Worm (Caenorhabditis elegans) whole organism, L3 larva: ENCODE data around the gene F02C9.1.

Source experiments
- R02D3.7 ChIP-seq: fragments of 150-350 bp; optimal IDR thresholded peaks from 2 replicates; lab custom pipeline; 2014; ENCODE audit warnings: missing biosample characterization, missing genetic modification characterization
- ZK546.5 ChIP-seq: sonication (generic microtip); optimal IDR thresholded peaks from 2 replicates; lab custom pipeline; 2017; ENCODE audit warnings: missing biosample characterization, missing genetic modification characterization
- aly-2 ChIP-seq: fragments of 150-350 bp; optimal IDR thresholded peaks from 2 replicates; lab custom pipeline; 2014; ENCODE audit warnings: missing biosample characterization, missing genetic modification characterization
- ama-1 ChIP-seq: fragments of 150-350 bp; optimal IDR thresholded peaks from 2 replicates; lab custom pipeline; 2018
- ceh-16 ChIP-seq: sonication (generic microtip); optimal IDR thresholded peaks from 2 replicates; lab custom pipeline; 2017; ENCODE audit warnings: missing biosample characterization, missing genetic modification characterization
- ceh-28 ChIP-seq: fragments of 150-350 bp; optimal IDR thresholded peaks from 2 replicates; lab custom pipeline; 2014; ENCODE audit warnings: missing biosample characterization, missing genetic modification reagents, missing genetic modification characterization
- ceh-82 ChIP-seq: fragments of 150-350 bp; optimal IDR thresholded peaks from 2 replicates; lab custom pipeline; 2014; ENCODE audit warnings: missing biosample characterization, missing genetic modification characterization
- ceh-9 ChIP-seq: sonication (generic microtip); optimal IDR thresholded peaks from 2 replicates; lab custom pipeline; 2018; ENCODE audit warnings: missing biosample characterization, missing genetic modification characterization
- daf-12 ChIP-seq: fragments of 150-350 bp; optimal IDR thresholded peaks from 2 replicates; lab custom pipeline; 2014; ENCODE audit warnings: missing biosample characterization, missing genetic modification reagents, missing genetic modification characterization
- egl-27 ChIP-seq: sonication (generic microtip); optimal IDR thresholded peaks from 4 replicates; lab custom pipeline; 2017; ENCODE audit warnings: missing biosample characterization, missing genetic modification reagents, missing genetic modification characterization
- egl-5 ChIP-seq: fragments of 150-350 bp; optimal IDR thresholded peaks from 2 replicates; lab custom pipeline; 2017; ENCODE audit warnings: missing biosample characterization, missing genetic modification reagents, missing genetic modification characterization, inconsistent platforms
- elt-1 ChIP-seq: fragments of 150-350 bp; optimal IDR thresholded peaks from 2 replicates; lab custom pipeline; 2014; ENCODE audit warnings: missing biosample characterization, missing genetic modification characterization
- fkh-2 ChIP-seq: fragments of 150-350 bp; optimal IDR thresholded peaks from 2 replicates; lab custom pipeline; 2014; ENCODE audit warnings: missing biosample characterization, missing genetic modification reagents, missing genetic modification characterization
- fos-1 ChIP-seq: fragments of 150-350 bp; optimal IDR thresholded peaks from 2 replicates; lab custom pipeline; 2014; ENCODE audit warnings: missing biosample characterization, missing genetic modification characterization
- hmg-11 ChIP-seq: sonication (generic microtip); optimal IDR thresholded peaks from 2 replicates; lab custom pipeline; 2016; ENCODE audit warnings: missing genetic modification characterization, missing compliant biosample characterization
- jun-1 ChIP-seq: fragments of 150-350 bp; optimal IDR thresholded peaks from 2 replicates; lab custom pipeline; 2014; ENCODE audit warnings: missing biosample characterization, missing genetic modification reagents, missing genetic modification characterization
- lin-39 ChIP-seq: fragments of 150-350 bp; optimal IDR thresholded peaks from 2 replicates; lab custom pipeline; 2018; ENCODE audit warnings: missing biosample characterization, missing genetic modification reagents, missing genetic modification characterization
- lsy-12 ChIP-seq: sonication (generic microtip); optimal IDR thresholded peaks from 2 replicates; lab custom pipeline; 2016; ENCODE audit warnings: mild to moderate bottlenecking, missing genetic modification characterization, missing compliant biosample characterization
- mdl-1 ChIP-seq: fragments of 150-350 bp; optimal IDR thresholded peaks from 2 replicates; lab custom pipeline; 2014; ENCODE audit warnings: missing biosample characterization, missing genetic modification characterization
- mml-1 ChIP-seq: fragments of 150-350 bp; sonication (generic microtip); optimal IDR thresholded peaks from 3 replicates; lab custom pipeline; 2014; ENCODE audit warnings: missing biosample characterization, missing genetic modification characterization
- nhr-11 ChIP-seq: fragments of 150-350 bp; optimal IDR thresholded peaks from 2 replicates; lab custom pipeline; 2014; ENCODE audit warnings: missing biosample characterization, missing genetic modification characterization
- nhr-12 ChIP-seq: fragments of 150-350 bp; optimal IDR thresholded peaks from 2 replicates; lab custom pipeline; 2014; ENCODE audit warnings: missing biosample characterization, missing genetic modification characterization
- nhr-23 ChIP-seq: fragments of 150-350 bp; optimal IDR thresholded peaks from 2 replicates; lab custom pipeline; 2014; ENCODE audit warnings: missing biosample characterization, missing genetic modification reagents, missing genetic modification characterization
- nhr-237 ChIP-seq: fragments of 150-350 bp; optimal IDR thresholded peaks from 2 replicates; lab custom pipeline; 2014; ENCODE audit warnings: missing biosample characterization, missing genetic modification characterization
- nhr-28 ChIP-seq: fragments of 150-350 bp; optimal IDR thresholded peaks from 2 replicates; lab custom pipeline; 2014; ENCODE audit warnings: missing biosample characterization, missing genetic modification characterization
- nhr-76 ChIP-seq: fragments of 150-350 bp; sonication (generic microtip); optimal IDR thresholded peaks from 5 replicates; lab custom pipeline; 2014; ENCODE audit warnings: missing biosample characterization, missing genetic modification characterization
- pha-4 ChIP-seq: fragments of 150-350 bp; optimal IDR thresholded peaks from 2 replicates; lab custom pipeline; 2014; ENCODE audit warnings: missing biosample characterization, missing genetic modification reagents, missing genetic modification characterization
- pqm-1 ChIP-seq: fragments of 150-350 bp; optimal IDR thresholded peaks from 2 replicates; lab custom pipeline; 2017; ENCODE audit warnings: missing biosample characterization, missing genetic modification characterization, inconsistent platforms
- sea-2 ChIP-seq: fragments of 150-350 bp; sonication (generic microtip); optimal IDR thresholded peaks from 4 replicates; lab custom pipeline; 2014; ENCODE audit warnings: missing biosample characterization, missing genetic modification reagents, missing genetic modification characterization
- skn-1 ChIP-seq: fragments of 150-350 bp; optimal IDR thresholded peaks from 2 replicates; lab custom pipeline; 2014; ENCODE audit warnings: missing biosample characterization, missing genetic modification characterization
- tbx-2 ChIP-seq: sonication (generic microtip); optimal IDR thresholded peaks from 2 replicates; lab custom pipeline; 2016; ENCODE audit warnings: mild to moderate bottlenecking, missing genetic modification characterization, missing compliant biosample characterization
- unc-62 ChIP-seq: fragments of 150-350 bp; sonication (generic microtip); optimal IDR thresholded peaks from 4 replicates; lab custom pipeline; 2014; ENCODE audit warnings: missing biosample characterization, missing genetic modification reagents, missing genetic modification characterization
- zag-1 ChIP-seq: fragments of 150-350 bp; optimal IDR thresholded peaks from 2 replicates; lab custom pipeline; 2014; ENCODE audit warnings: missing biosample characterization, missing genetic modification characterization
- ztf-11 ChIP-seq: fragments of 150-350 bp; optimal IDR thresholded peaks from 2 replicates; lab custom pipeline; 2014; ENCODE audit warnings: missing biosample characterization, missing genetic modification characterization
- ztf-4 ChIP-seq: fragments of 150-350 bp; optimal IDR thresholded peaks from 2 replicates; lab custom pipeline; 2014; ENCODE audit warnings: missing biosample characterization, missing genetic modification characterization

F02C9.1 gene

ce11 chrV:3144494-3144893 is 6.0 kb downstream of the F02C9.1 start, which contains the start of gene srab-10:
Gene srab-10 (minus strand): TSS chrV:3144594.
- TF ChIP-seq daf-12 (tag; lab: Kevin White, UChicago), result no peak
- TF ChIP-seq elt-1 (tag; lab: Kevin White, UChicago), result no peak
- TF ChIP-seq nhr-76 (tag; lab: Kevin White, UChicago), result no peak
- no peak for TF ChIP-seq nhr-12 (tag; lab: Kevin White, UChicago)
- TF ChIP-seq pqm-1 (tag; lab: Kevin White, UChicago), result no peak
- no peak for TF ChIP-seq lin-39 (tag; lab: Kevin White, UChicago)
- TF ChIP-seq ztf-11 (tag; lab: Kevin White, UChicago), result no peak

ce11 chrV:3145241-3145640 is 6.7 kb downstream of the F02C9.1 start:
- no peak for TF ChIP-seq egl-5 (tag; lab: Kevin White, UChicago)
- no peak for TF ChIP-seq fkh-2 (tag; lab: Kevin White, UChicago)
- TF ChIP-seq ama-1 (lab: Kevin White, UChicago), result no peak
- TF ChIP-seq unc-62 (GFP tag; lab: Kevin White, UChicago), result no peak
- no peak for TF ChIP-seq ceh-28 (tag; lab: Kevin White, UChicago)
- TF ChIP-seq nhr-28, result no peak
- TF ChIP-seq nhr-76 (tag; lab: Kevin White, UChicago), result no peak
- no peak for TF ChIP-seq ceh-9 (tag; lab: Kevin White, UChicago)
- TF ChIP-seq ztf-4 (tag; lab: Kevin White, UChicago), result no peak
- no peak for TF ChIP-seq jun-1 (tag; lab: Kevin White, UChicago)
- no peak for TF ChIP-seq lsy-12 (tag; lab: Kevin White, UChicago)
- no peak for TF ChIP-seq nhr-23
- no peak for TF ChIP-seq egl-27 (tag; lab: Kevin White, UChicago)
- TF ChIP-seq R02D3.7 (tag; lab: Kevin White, UChicago), result no peak
- TF ChIP-seq mml-1, result no peak
- no peak for TF ChIP-seq tbx-2 (tag; lab: Kevin White, UChicago)
- TF ChIP-seq skn-1 (tag; lab: Kevin White, UChicago), result no peak
- TF ChIP-seq ceh-82 (tag; lab: Kevin White, UChicago), result no peak
- no peak for TF ChIP-seq mdl-1 (tag; lab: Kevin White, UChicago)

ce11 chrV:3146932-3147331 is 8.4 kb downstream of the F02C9.1 start, which contains the start of gene srab-11:
Gene srab-11 (minus strand): TSS chrV:3147032.
- TF ChIP-seq egl-5 (tag; lab: Kevin White, UChicago), result no peak

ce11 chrV:3149910-3150428 is 11.5 kb downstream of the F02C9.1 start:
- TF ChIP-seq pha-4, result no peak
- no peak for TF ChIP-seq nhr-11 (tag; lab: Kevin White, UChicago)
- TF ChIP-seq aly-2, result no peak
- TF ChIP-seq R02D3.7 (tag; lab: Kevin White, UChicago), result no peak
- no peak for TF ChIP-seq mml-1
- TF ChIP-seq ceh-9 (tag; lab: Kevin White, UChicago), result no peak
- no peak for TF ChIP-seq elt-1 (tag; lab: Kevin White, UChicago)
- no peak for TF ChIP-seq tbx-2 (tag; lab: Kevin White, UChicago)
- TF ChIP-seq nhr-237 (tag; lab: Kevin White, UChicago), result no peak

ce11 chrV:3151862-3152261 is 13.4 kb downstream of the F02C9.1 start, which contains the start of gene srab-6:
Gene srab-6 (minus strand): TSS chrV:3151962.
- no peak for TF ChIP-seq ceh-16 (tag; lab: Kevin White, UChicago)
- no peak for TF ChIP-seq ztf-11 (tag; lab: Kevin White, UChicago)
- TF ChIP-seq egl-5 (tag; lab: Kevin White, UChicago), result no peak
- TF ChIP-seq zag-1 (tag; lab: Kevin White, UChicago), result no peak
- no peak for TF ChIP-seq nhr-28
- TF ChIP-seq mdl-1 (tag; lab: Kevin White, UChicago), result no peak
- TF ChIP-seq ceh-82 (tag; lab: Kevin White, UChicago), result no peak
- no peak for TF ChIP-seq pqm-1 (tag; lab: Kevin White, UChicago)
- TF ChIP-seq nhr-12 (tag; lab: Kevin White, UChicago), result no peak
- no peak for TF ChIP-seq nhr-237 (tag; lab: Kevin White, UChicago)
- TF ChIP-seq nhr-23, result no peak
- no peak for TF ChIP-seq pha-4
- TF ChIP-seq, all 47 proteins: peak for 0

- TF ChIP-seq fos-1 (tag; lab: Kevin White, UChicago) (no peak), aly-2 (no peak), ZK546.5 (tag; lab: Kevin White, UChicago) (no peak), nhr-76 (tag; lab: Kevin White, UChicago) (no peak), hmg-11 (tag; lab: Kevin White, UChicago) (no peak), sea-2 (GFP tag; lab: Kevin White, UChicago) (no peak), ztf-11 (tag; lab: Kevin White, UChicago) (no peak), egl-5 (tag; lab: Kevin White, UChicago) (no peak), elt-1 (tag; lab: Kevin White, UChicago) (no peak), zag-1 (tag; lab: Kevin White, UChicago) (no peak)
Measured at ce11 chrV:3155072-3155471, 16.6 kb downstream of the F02C9.1 start, which contains the start of gene srab-7. Gene srab-7 (minus strand): TSS chrV:3155172.
